Worm (Caenorhabditis elegans) whole organism, L4 larva: Measurements from ENCODE around the gene arrd-3.

Experiments used
- F49E8.2 ChIP-seq: sonication (generic microtip); optimal IDR thresholded peaks from 2 replicates; lab custom pipeline; 2016; ENCODE audit warnings: missing compliant biosample characterization, mild to moderate bottlenecking, missing genetic modification characterization, borderline replicate concordance
- R02D3.7 ChIP-seq: fragments of 150-350 bp; sonication (generic microtip); optimal IDR thresholded peaks from 3 replicates; lab custom pipeline; 2014; ENCODE audit warnings: missing biosample characterization, missing genetic modification characterization
- Y75B8A.6 ChIP-seq: fragments of 200-800 bp; sonication (Bioruptor generic); IDR thresholded peaks from 2 replicates; pipeline ENCODE4 v1.3.6; 2022; ENCODE audit warnings: missing genetic modification reagents, missing genetic modification characterization, missing compliant biosample characterization
- daf-8 ChIP-seq: fragments of 200-800 bp; sonication (Bioruptor generic); IDR thresholded peaks from 2 replicates; pipeline ENCODE4 v1.3.6; 2022; ENCODE audit warnings: missing genetic modification characterization, missing compliant biosample characterization
- dmd-8 ChIP-seq: fragments of 200-800 bp; sonication (Bioruptor generic); IDR thresholded peaks from 2 replicates; pipeline ENCODE4 v1.3.6; 2022; ENCODE audit warnings: missing genetic modification characterization, missing compliant biosample characterization
- dmd-9 ChIP-seq: fragments of 200-800 bp; sonication (Bioruptor generic); IDR thresholded peaks from 2 replicates; pipeline ENCODE4 v1.3.6; 2022; ENCODE audit warnings: missing genetic modification reagents, missing genetic modification characterization, missing compliant biosample characterization
- nhr-77 ChIP-seq: fragments of 150-350 bp; optimal IDR thresholded peaks from 2 replicates; lab custom pipeline; 2014; ENCODE audit warnings: missing biosample characterization, missing genetic modification characterization
- unc-130 ChIP-seq: sonication (generic microtip); optimal IDR thresholded peaks from 2 replicates; lab custom pipeline; 2016; ENCODE audit warnings: missing genetic modification reagents, missing genetic modification characterization, missing compliant biosample characterization
- ztf-11 ChIP-seq: fragments of 150-350 bp; optimal IDR thresholded peaks from 2 replicates; lab custom pipeline; 2014; ENCODE audit warnings: missing biosample characterization, missing genetic modification characterization

- TF ChIP-seq daf-8 (no peak), dmd-8 (GFP tag; lab: Robert Waterston, UW) (no peak), R02D3.7 (tag; lab: Kevin White, UChicago) (no peak), Y75B8A.6 (GFP tag; lab: Robert Waterston, UW) (no peak), ztf-11 (tag; lab: Kevin White, UChicago) (no peak), F49E8.2 (no peak), dmd-9 (GFP tag; lab: Robert Waterston, UW) (no peak), unc-130 (GFP tag; lab: Kevin White, UChicago) (no peak), nhr-77 (no peak)
Measured at ce11 chrII:9385241-9385640, 27.1 kb upstream of the arrd-3 start, which contains the start of gene C06C3.7.
